Fruit fly (Drosophila melanogaster) Kc167 (cell line): ENCODE measurements around the gene arm.

Source experiments
- Myc ChIP-seq: fragments of >200 bp; optimal IDR thresholded peaks from 2 replicates; lab custom pipeline; 2017; ENCODE audit warnings: missing external identifiers
- Sin3A ChIP-seq: fragments of >200 bp; optimal IDR thresholded peaks from 2 replicates; lab custom pipeline; 2018; ENCODE audit warnings: missing external identifiers
- h ChIP-seq: fragments of >200 bp; optimal IDR thresholded peaks from 3 replicates; lab custom pipeline; 2018; ENCODE audit warnings: missing external identifiers
- insv ChIP-seq: fragments of >200 bp; optimal IDR thresholded peaks from 3 replicates; lab custom pipeline; 2018; ENCODE audit warnings: missing external identifiers
- psq ChIP-seq: fragments of >200 bp; optimal IDR thresholded peaks from 2 replicates; lab custom pipeline; 2017; ENCODE audit warnings: missing external identifiers
- ttk ChIP-seq: sonication (Bioruptor generic); optimal IDR thresholded peaks from 2 replicates; lab custom pipeline; 2017; ENCODE audit warnings: missing external identifiers

The arm gene

DNA sequence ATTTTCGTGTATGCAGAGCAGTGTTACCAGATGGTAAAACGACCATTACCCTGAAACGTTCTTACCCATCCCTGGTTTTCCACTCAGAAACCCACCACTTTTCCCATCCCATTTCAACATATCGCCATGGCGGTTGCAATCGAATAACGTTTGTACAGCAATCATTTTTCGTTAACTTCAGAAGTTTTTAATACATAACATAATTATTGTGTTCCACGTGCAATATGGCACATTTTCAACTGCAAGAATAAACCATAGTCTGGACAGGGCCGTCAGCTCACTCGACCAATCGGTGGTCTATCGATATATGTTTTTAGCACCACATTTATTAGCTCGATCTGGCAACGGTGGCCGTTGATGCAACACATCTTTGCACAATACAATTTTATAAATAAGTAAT, 10.5 kb downstream of the arm start, which contains the start of the genes trr and mRpL16:
Gene trr, minus strand, starts transcription at position 25 of the 400 bp plus-strand sequence.
Gene mRpL16, plus strand, starts transcription at position 331 of the 400 bp plus-strand sequence.
- TF ChIP-seq Sin3A (lab: Kevin White, UChicago) (no peak), psq (no peak), Myc (lab: Kevin White, UChicago) (no peak), h (no peak), ttk (no peak), insv (lab: Kevin White, UChicago) (no peak)

DNA sequence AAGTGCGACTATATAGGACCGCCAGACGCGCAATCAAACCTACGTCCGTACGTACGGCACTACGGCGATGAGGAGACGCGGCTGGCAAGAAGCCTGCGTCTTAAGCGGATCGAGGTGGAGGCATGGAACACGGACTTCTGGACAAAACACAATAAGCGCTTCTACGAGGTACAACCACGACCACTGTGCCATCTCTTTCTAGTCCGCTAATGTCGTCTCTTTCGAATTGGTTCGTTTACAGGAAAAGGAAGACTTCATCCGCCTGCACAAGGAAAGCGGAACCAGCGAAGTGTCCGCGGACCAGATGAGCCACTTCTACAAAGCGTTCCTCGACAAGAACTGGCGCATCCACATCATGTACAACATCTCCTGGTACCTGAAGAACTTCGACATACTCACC, 19.7 kb downstream of the arm start:
- TF ChIP-seq Myc (lab: Kevin White, UChicago) (no peak), insv (lab: Kevin White, UChicago) (no peak), Sin3A (lab: Kevin White, UChicago) (no peak), h (no peak), ttk (no peak), psq (no peak)

- TF ChIP-seq insv (lab: Kevin White, UChicago) = no peak
- no peak for TF ChIP-seq psq
- no peak for TF ChIP-seq Myc (lab: Kevin White, UChicago)
- no peak for TF ChIP-seq h
- no peak for TF ChIP-seq ttk
- no peak for TF ChIP-seq Sin3A (lab: Kevin White, UChicago)
Measured at dm6 chrX:1880139-1880556, 20.3 kb downstream of the arm start, which contains the start of gene Coa8. Gene Coa8, plus strand, starts transcription at chrX:1880282.

DNA sequence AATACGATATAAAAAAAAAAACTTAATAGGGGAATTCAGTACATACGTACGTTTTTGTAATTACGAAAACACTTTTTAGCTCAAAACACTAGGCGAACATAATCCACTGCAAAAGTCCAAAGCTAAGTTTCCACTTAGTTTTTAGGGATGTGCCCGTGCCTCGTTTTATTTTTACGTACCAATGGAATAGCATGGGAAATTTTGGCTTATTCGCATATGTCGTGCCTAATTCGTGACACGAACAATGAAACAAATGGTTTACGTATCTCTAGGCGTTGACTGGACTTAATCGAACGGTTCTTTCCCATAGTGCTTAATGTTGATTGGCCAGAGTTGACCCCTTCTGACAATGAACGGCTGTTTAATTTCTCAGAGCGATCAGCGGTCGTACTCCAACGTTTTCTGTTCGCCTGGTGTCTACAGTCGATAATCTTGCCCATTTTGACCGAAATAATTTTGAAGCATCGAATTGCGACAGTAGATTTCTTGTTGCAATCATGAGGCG, 20.8 kb downstream of the arm start, which contains the start of gene CG14818:
Gene CG14818, minus strand, starts transcription at position 169 of the 505 bp plus-strand sequence.
- no peak for TF ChIP-seq Myc (lab: Kevin White, UChicago)
- no peak for TF ChIP-seq h
- no peak for TF ChIP-seq psq
- TF ChIP-seq ttk = no peak
- TF ChIP-seq Sin3A (lab: Kevin White, UChicago) = no peak
- no peak for TF ChIP-seq insv (lab: Kevin White, UChicago)

DNA sequence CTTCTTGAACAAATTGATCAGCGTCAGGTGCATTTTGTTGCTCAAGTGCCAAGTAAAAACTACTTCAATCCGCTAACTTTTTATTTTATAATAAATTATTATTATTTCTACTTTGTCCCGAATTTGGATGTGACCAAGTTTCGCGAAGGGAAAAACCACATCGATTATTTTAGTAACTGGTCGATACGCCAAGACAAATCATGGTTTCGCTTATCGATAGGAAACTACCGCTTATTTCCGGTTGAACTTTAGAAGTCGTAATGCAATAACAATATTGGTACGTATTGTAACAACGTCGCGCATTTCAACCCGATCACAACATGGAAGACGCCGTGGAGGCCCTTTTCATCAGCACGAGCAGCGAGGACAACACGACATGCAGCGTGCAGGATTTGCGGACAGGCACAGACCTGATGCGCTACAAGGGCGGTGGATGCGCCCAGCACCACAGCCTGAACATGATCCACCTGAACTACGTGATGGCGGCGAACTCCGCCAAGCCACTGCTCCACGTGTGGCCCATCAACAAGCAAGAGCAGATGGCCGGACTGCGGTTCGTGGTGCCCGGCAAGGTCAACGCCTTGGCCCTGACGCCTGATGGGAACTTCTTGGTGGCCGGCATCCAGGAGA, 23.2 kb downstream of the arm start, which contains the start of the genes CG14817 and CG14805:
Gene CG14817, minus strand, starts transcription at position 164 of the 630 bp plus-strand sequence.
Gene CG14805, plus strand, starts transcription at position 211 of the 630 bp plus-strand sequence.
- TF ChIP-seq ttk (no peak), Myc (lab: Kevin White, UChicago) (no peak), psq (no peak), Sin3A (lab: Kevin White, UChicago) (no peak), insv (lab: Kevin White, UChicago) (no peak), h (no peak)

DNA sequence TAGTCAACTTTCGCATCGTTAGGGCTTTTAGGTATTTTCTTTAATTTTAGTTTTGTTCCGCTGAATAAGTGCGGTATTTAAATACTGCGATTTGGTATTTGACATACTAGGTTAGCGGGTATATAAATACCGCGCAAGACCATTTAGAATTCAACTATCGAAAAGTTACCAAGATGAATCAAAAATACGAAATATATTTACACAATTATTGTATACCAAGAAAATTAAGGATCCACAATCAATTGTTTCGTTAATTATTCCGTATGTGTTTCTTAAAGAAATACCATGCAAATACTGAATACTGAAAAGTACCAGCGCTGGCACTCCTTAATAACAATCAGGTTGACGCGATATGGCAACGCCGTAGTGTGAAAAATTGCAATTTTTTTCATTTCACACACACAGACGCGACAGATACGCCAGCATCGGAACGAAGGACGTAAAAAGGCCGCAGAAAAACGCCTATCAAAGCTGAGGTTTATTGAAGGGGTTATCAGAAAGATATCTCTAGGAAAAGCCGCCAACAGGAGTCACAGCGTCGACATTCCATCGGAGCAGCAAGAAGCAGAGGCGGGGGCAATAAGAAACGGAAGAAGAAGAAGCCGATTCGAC, 26.8 kb downstream of the arm start, which contains the start of the genes Pgam5 and Vps26:
Gene Pgam5, minus strand, starts transcription at position 51 of the 612 bp plus-strand sequence.
Gene Vps26, plus strand, starts transcription at position 339 of the 612 bp plus-strand sequence.
- no peak for TF ChIP-seq ttk
- no peak for TF ChIP-seq Sin3A (lab: Kevin White, UChicago)
- no peak for TF ChIP-seq h
- no peak for TF ChIP-seq insv (lab: Kevin White, UChicago)
- no peak for TF ChIP-seq psq
- TF ChIP-seq Myc (lab: Kevin White, UChicago) = no peak

DNA sequence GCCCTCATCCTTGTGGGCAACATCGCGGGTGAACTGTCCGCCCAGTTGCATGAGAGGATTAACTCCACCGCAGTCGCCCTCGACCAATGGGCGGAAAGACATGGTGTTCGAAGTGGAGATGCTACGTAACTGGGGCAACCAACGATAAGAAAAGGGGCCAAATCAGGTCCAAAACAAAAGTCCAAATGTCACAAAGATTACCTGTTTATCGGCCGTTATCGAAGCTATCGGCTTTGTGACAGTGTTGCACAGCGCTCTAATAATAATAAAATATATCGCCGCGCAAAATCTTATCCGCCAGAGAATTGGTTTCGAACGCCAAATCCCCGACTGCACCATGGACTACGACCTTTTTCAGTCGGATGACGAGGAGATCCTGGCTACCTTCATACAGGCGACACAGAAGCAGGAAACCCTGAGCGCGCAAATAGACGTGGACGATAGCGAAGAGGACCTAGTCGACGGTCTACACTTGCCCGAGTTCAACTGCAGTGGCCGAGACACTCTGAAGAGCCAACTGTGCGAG, 31.8 kb downstream of the arm start, which contains the start of the genes CG14803 and Pex5:
Gene CG14803, plus strand, starts transcription at position 285 of the 526 bp plus-strand sequence.
Gene Pex5, minus strand, starts transcription at position 476 of the 526 bp plus-strand sequence.
- TF ChIP-seq insv (lab: Kevin White, UChicago) (no peak), Sin3A (lab: Kevin White, UChicago) (no peak), h (no peak), Myc (lab: Kevin White, UChicago) (no peak)

dm6 chrX:1865673-1866072, 34.8 kb downstream of the arm start, which contains the start of the genes Gcna and MED18:
Gene Gcna, minus strand, starts transcription at chrX:1865835.
Gene MED18, plus strand, starts transcription at chrX:1865909.
- TF ChIP-seq insv (lab: Kevin White, UChicago) (no peak), Myc (lab: Kevin White, UChicago) (no peak), psq (no peak), ttk (no peak)

- TF ChIP-seq psq = no peak
- TF ChIP-seq h = no peak
- TF ChIP-seq ttk = no peak
- no peak for TF ChIP-seq Sin3A (lab: Kevin White, UChicago)
- TF ChIP-seq Myc (lab: Kevin White, UChicago) = no peak
- no peak for TF ChIP-seq insv (lab: Kevin White, UChicago)
Measured at dm6 chrX:1861620-1862184, 38.7 kb downstream of the arm start, which contains the start of gene deltaCOP. Gene deltaCOP, minus strand, starts transcription at chrX:1861790.

DNA sequence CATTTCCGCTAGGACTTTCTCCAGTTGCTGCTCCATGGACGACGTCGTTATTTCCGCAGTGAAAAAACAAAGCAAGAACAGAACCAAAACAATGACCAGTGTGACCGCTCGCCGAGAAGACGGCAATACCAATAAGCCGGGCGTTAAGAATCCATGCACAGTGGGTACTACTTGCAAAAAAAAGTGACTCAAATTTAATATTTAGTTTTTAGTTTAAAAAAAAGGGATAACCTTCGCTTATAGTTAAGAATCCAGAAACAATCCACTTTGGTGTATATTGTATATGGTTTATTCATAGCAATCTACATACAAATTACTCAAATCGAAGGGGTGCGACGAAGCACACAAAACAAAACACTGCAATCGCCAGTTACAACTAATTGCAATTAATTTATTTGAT, 41.6 kb downstream of the arm start, which contains the start of gene Lamtor5:
Gene Lamtor5, minus strand, starts transcription at position 105 of the 400 bp plus-strand sequence.
- TF ChIP-seq Sin3A (lab: Kevin White, UChicago) (no peak), Myc (lab: Kevin White, UChicago) (no peak), ttk (no peak), psq (no peak), insv (lab: Kevin White, UChicago) (no peak), h (no peak)

DNA sequence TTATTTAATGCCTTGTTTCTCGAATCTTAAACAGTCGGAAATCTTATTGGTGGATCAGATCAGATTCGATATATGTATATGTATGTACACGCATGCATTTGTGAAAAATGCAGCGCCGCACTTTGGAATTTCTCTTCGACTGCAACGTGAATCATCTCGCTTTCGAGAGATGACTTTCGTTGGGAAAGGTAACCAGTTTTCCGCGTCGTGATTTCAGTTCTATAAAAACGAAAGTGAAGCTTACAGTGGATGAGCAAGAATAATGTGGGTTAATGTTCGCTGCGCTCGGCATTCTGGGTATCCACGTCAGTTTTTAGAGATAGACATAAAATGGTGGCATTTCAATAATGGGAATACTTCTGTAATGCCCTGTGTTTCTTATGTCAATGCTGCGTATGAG, 43.8 kb downstream of the arm start:
- TF ChIP-seq Myc (lab: Kevin White, UChicago) (no peak), insv (lab: Kevin White, UChicago) (no peak), psq (no peak), ttk (no peak), Sin3A (lab: Kevin White, UChicago) (no peak), h (no peak)
